Fruit fly (Drosophila melanogaster): Measurements from ENCODE around the gene spz.

dm6 chr3R:27049549-27049948, 20.3 kb downstream of the spz start:
- TF ChIP-seq CTCF (optimal IDR thresholded peaks at IDR 0.05): no peak
- no peak for TF ChIP-seq CG8478 (optimal IDR thresholded peaks at IDR 0.05)

Measured in S2 (cell line).